Fruit fly (Drosophila melanogaster) whole organism, pupa: Measurements from ENCODE around the gene CG6495.

Experiments
- CG12605 ChIP-seq: fragments of 200-800 bp; sonication (Bioruptor generic); IDR thresholded peaks from 2 replicates; pipeline ENCODE4 v1.3.6; 2022; ENCODE audit warnings: missing biosample characterization, missing genetic modification characterization
- CG32121 ChIP-seq: fragments of 200-800 bp; sonication (Bioruptor generic); IDR thresholded peaks from 2 replicates; pipeline ENCODE4 v1.3.6; 2022; ENCODE audit warnings: missing biosample characterization, missing genetic modification characterization
- CG34367 ChIP-seq: fragments of 200-800 bp; sonication (Bioruptor generic); optimal IDR thresholded peaks from 2 replicates; lab custom pipeline; 2018; ENCODE audit warnings: missing biosample characterization, mild to moderate bottlenecking, missing genetic modification characterization
- CG8159 ChIP-seq: fragments of 200-800 bp; sonication (Bioruptor generic); optimal IDR thresholded peaks from 3 replicates; lab custom pipeline; 2018; ENCODE audit warnings: missing biosample characterization, mild to moderate bottlenecking, missing genetic modification characterization, moderate library complexity
- CG8301 ChIP-seq: fragments of 200-800 bp; sonication (Bioruptor generic); optimal IDR thresholded peaks from 2 replicates; lab custom pipeline; 2018; ENCODE audit warnings: missing biosample characterization, mild to moderate bottlenecking, missing genetic modification characterization
- CG9948 ChIP-seq: fragments of 200-800 bp; sonication (Bioruptor generic); optimal IDR thresholded peaks from 2 replicates; lab custom pipeline; 2018; ENCODE audit warnings: missing biosample characterization, mild to moderate bottlenecking, missing genetic modification characterization, moderate library complexity
- EcR ChIP-seq: fragments of 200-800 bp; sonication (Bioruptor generic); optimal IDR thresholded peaks from 3 replicates; lab custom pipeline; 2019; ENCODE audit warnings: missing biosample characterization, missing genetic modification characterization, mild to moderate bottlenecking, moderate library complexity, missing genetic modification reagents
- Pif1A ChIP-seq: fragments of 200-800 bp; sonication (Bioruptor generic); optimal IDR thresholded peaks from 3 replicates; lab custom pipeline; 2016; ENCODE audit warnings: missing biosample characterization, missing genetic modification characterization
- Pif1B ChIP-seq: fragments of 200-800 bp; sonication (Bioruptor generic); optimal IDR thresholded peaks from 3 replicates; lab custom pipeline; 2016; ENCODE audit warnings: missing biosample characterization, missing genetic modification characterization
- gl ChIP-seq: fragments of 200-800 bp; sonication (Bioruptor generic); optimal IDR thresholded peaks from 2 replicates; lab custom pipeline; 2018; ENCODE audit warnings: missing biosample characterization, mild to moderate bottlenecking, missing genetic modification characterization
- rn ChIP-seq: fragments of 200-800 bp; sonication (Bioruptor generic); IDR thresholded peaks from 2 replicates; pipeline ENCODE4 v1.3.6; 2022; ENCODE audit warnings: missing biosample characterization, missing genetic modification characterization

- TF ChIP-seq Pif1B (no peak), EcR (GFP tag; lab: Kevin White, UChicago) (no peak), CG34367 (tag; lab: Kevin White, UChicago) (no peak), gl (tag; lab: Kevin White, UChicago) (no peak), rn (no peak), CG8159 (tag; lab: Kevin White, UChicago) (no peak), CG9948 (tag; lab: Kevin White, UChicago) (peak; percentile 46), CG8301 (tag; lab: Kevin White, UChicago) (no peak), CG12605 (GFP tag; lab: Robert Waterston, UW) (no peak), CG32121 (GFP tag; lab: Robert Waterston, UW) (no peak), Pif1A (GFP tag; lab: Kevin White, UChicago) (no peak)
Observed at dm6 chr2L:10792072-10792471, 31.2 kb downstream of the CG6495 start.
